Fruit fly (Drosophila melanogaster) whole organism, embryonic: ENCODE results near the gene mld.
A peak's percentile ranks its signal among the peaks of the same experiment; 100 is the strongest.

Source experiments
- Atf3 ChIP-seq: fragments of 200-800 bp; sonication (Bioruptor generic); optimal IDR thresholded peaks from 3 replicates; lab custom pipeline; 2016; ENCODE audit warnings: missing biosample characterization, missing genetic modification characterization
- Atf6 ChIP-seq: fragments of 200-800 bp; sonication (Bioruptor generic); IDR thresholded peaks from 2 replicates; pipeline ENCODE4 v1.3.6; 2022; ENCODE audit warnings: missing biosample characterization, missing genetic modification characterization
- Bdp1 ChIP-seq: fragments of 200-800 bp; sonication (Bioruptor generic); optimal IDR thresholded peaks from 3 replicates; lab custom pipeline; 2016; ENCODE audit warnings: missing biosample characterization, missing genetic modification characterization
- Bteb2 ChIP-seq: fragments of 200-800 bp; sonication (Bioruptor generic); optimal IDR thresholded peaks from 2 replicates; lab custom pipeline; 2016; ENCODE audit warnings: missing biosample characterization, missing genetic modification characterization
- CG10267 ChIP-seq: fragments of 200-800 bp; sonication (Bioruptor generic); optimal IDR thresholded peaks from 2 replicates; lab custom pipeline; 2018; ENCODE audit warnings: missing biosample characterization, mild to moderate bottlenecking, missing genetic modification characterization, moderate library complexity
- CG10321 ChIP-seq: fragments of 200-800 bp; sonication (Bioruptor generic); IDR thresholded peaks from 2 replicates; pipeline ENCODE4 v1.3.6; 2022; ENCODE audit warnings: missing biosample characterization, missing genetic modification characterization
- CG11723 ChIP-seq: fragments of 200-800 bp; sonication (Bioruptor generic); optimal IDR thresholded peaks from 2 replicates; lab custom pipeline; 2017; ENCODE audit warnings: missing biosample characterization, mild to moderate bottlenecking, missing genetic modification characterization
- CG12155 ChIP-seq: fragments of 200-800 bp; sonication (Bioruptor generic); optimal IDR thresholded peaks from 3 replicates; lab custom pipeline; 2016; ENCODE audit warnings: missing biosample characterization, missing genetic modification characterization
- CG1233 ChIP-seq: fragments of 200-800 bp; sonication (Bioruptor generic); optimal IDR thresholded peaks from 4 replicates; lab custom pipeline; 2018; ENCODE audit warnings: missing biosample characterization, mild to moderate bottlenecking, missing genetic modification characterization
- CG12942 ChIP-seq: fragments of 200-800 bp; sonication (Bioruptor generic); optimal IDR thresholded peaks from 3 replicates; lab custom pipeline; 2016; ENCODE audit warnings: missing biosample characterization, missing genetic modification characterization
- CG1603 ChIP-seq: fragments of 200-800 bp; sonication (Bioruptor generic); optimal IDR thresholded peaks from 2 replicates; lab custom pipeline; 2019; ENCODE audit warnings: missing biosample characterization, mild to moderate bottlenecking, missing genetic modification characterization, moderate library complexity
- CG1832 ChIP-seq: fragments of 200-800 bp; sonication (Bioruptor generic); optimal IDR thresholded peaks from 2 replicates; lab custom pipeline; 2017; ENCODE audit warnings: missing biosample characterization, mild to moderate bottlenecking, missing genetic modification characterization, inconsistent platforms
- CG2678 ChIP-seq: fragments of 200-800 bp; sonication (Bioruptor generic); optimal IDR thresholded peaks from 3 replicates; lab custom pipeline; 2019; ENCODE audit warnings: missing biosample characterization, mild to moderate bottlenecking, missing genetic modification characterization, moderate library complexity
- CG3407 ChIP-seq: fragments of 200-800 bp; sonication (Bioruptor generic); optimal IDR thresholded peaks from 2 replicates; lab custom pipeline; 2018; ENCODE audit warnings: missing biosample characterization, mild to moderate bottlenecking, missing genetic modification characterization
- CG3995 ChIP-seq: fragments of 200-800 bp; sonication (Bioruptor generic); optimal IDR thresholded peaks from 3 replicates; lab custom pipeline; 2016; ENCODE audit warnings: missing biosample characterization, missing genetic modification characterization
- CG6175 ChIP-seq: fragments of 200-800 bp; sonication (Bioruptor generic); IDR thresholded peaks from 3 replicates; pipeline ENCODE4 v1.3.6; 2022; ENCODE audit warnings: missing biosample characterization, missing genetic modification characterization
- CG6272 ChIP-seq: fragments of 200-800 bp; sonication (Bioruptor generic); IDR thresholded peaks from 2 replicates; pipeline ENCODE4 v1.3.6; 2022; ENCODE audit warnings: missing biosample characterization, missing genetic modification characterization
- CG6654 ChIP-seq: fragments of 200-800 bp; sonication (Bioruptor generic); optimal IDR thresholded peaks from 2 replicates; lab custom pipeline; 2017; ENCODE audit warnings: missing biosample characterization, mild to moderate bottlenecking, missing genetic modification characterization
- CG7745 ChIP-seq: fragments of 200-800 bp; sonication (Bioruptor generic); optimal IDR thresholded peaks from 2 replicates; lab custom pipeline; 2018; ENCODE audit warnings: missing biosample characterization, mild to moderate bottlenecking, missing genetic modification characterization, moderate library complexity
- CG7963 ChIP-seq: fragments of 200-800 bp; sonication (Bioruptor generic); IDR thresholded peaks from 3 replicates; pipeline ENCODE4 v1.3.6; 2022; ENCODE audit warnings: missing biosample characterization, missing genetic modification characterization; ENCODE audit not compliant: partially characterized antibody
- CG8924 ChIP-seq: fragments of 200-800 bp; optimal IDR thresholded peaks from 3 replicates; lab custom pipeline; 2019; ENCODE audit warnings: missing biosample characterization, mild to moderate bottlenecking, missing genetic modification characterization, moderate library complexity
- Dip2 ChIP-seq: fragments of 200-800 bp; sonication (Bioruptor generic); IDR thresholded peaks from 2 replicates; pipeline ENCODE4 v1.3.6; 2022; ENCODE audit warnings: missing biosample characterization, missing genetic modification characterization
- Fer3 ChIP-seq: fragments of 200-800 bp; sonication (Bioruptor generic); optimal IDR thresholded peaks from 2 replicates; lab custom pipeline; 2018; ENCODE audit warnings: missing biosample characterization, mild to moderate bottlenecking, missing genetic modification characterization, moderate library complexity
- GATAe ChIP-seq: fragments of 200-800 bp; sonication (Bioruptor generic); conservative IDR thresholded peaks from 2 replicates; pipeline ENCODE4 v1.3.6; 2022; ENCODE audit warnings: missing biosample characterization, missing genetic modification characterization
- Hand ChIP-seq: fragments of 200-800 bp; sonication (Bioruptor generic); optimal IDR thresholded peaks from 2 replicates; lab custom pipeline; 2017; ENCODE audit warnings: mild to moderate bottlenecking, missing biosample characterization, missing genetic modification reagents, missing genetic modification characterization
- Hey ChIP-seq: fragments of 200-800 bp; sonication (Bioruptor generic); optimal IDR thresholded peaks from 3 replicates; lab custom pipeline; 2018; ENCODE audit warnings: missing biosample characterization, mild to moderate bottlenecking, missing genetic modification characterization
- HmgZ ChIP-seq: fragments of 200-800 bp; sonication (Bioruptor generic); optimal IDR thresholded peaks from 2 replicates; lab custom pipeline; 2018; ENCODE audit warnings: missing biosample characterization, mild to moderate bottlenecking, missing genetic modification characterization
- Myb ChIP-seq: fragments of 200-800 bp; sonication (Bioruptor generic); optimal IDR thresholded peaks from 2 replicates; lab custom pipeline; 2016; ENCODE audit warnings: missing biosample characterization, missing genetic modification characterization
- Pdp1 ChIP-seq, 2 experiments: fragments of 200-800 bp; sonication (Bioruptor generic); optimal IDR thresholded peaks; 3 replicates each; lab custom pipeline; 2016; ENCODE audit warnings: missing biosample characterization in 2 of 2, missing genetic modification characterization in 2 of 2, mild to moderate bottlenecking in 1 of 2, moderate library complexity in 1 of 2
- Scr ChIP-seq: fragments of 200-800 bp; sonication (Bioruptor generic); IDR thresholded peaks from 2 replicates; pipeline ENCODE4 v1.3.6; 2022; ENCODE audit warnings: missing biosample characterization, missing genetic modification characterization; ENCODE audit not compliant: partially characterized antibody
- chif ChIP-seq, 2 experiments: fragments of 200-800 bp; sonication (Bioruptor generic); optimal IDR thresholded peaks; 3 replicates each; lab custom pipeline; 2016; ENCODE audit warnings: missing biosample characterization in 2 of 2, missing genetic modification characterization in 2 of 2
- chinmo ChIP-seq: fragments of 200-800 bp; sonication (Bioruptor generic); IDR thresholded peaks from 4 replicates; pipeline ENCODE4 v1.3.6; 2022; ENCODE audit warnings: missing biosample characterization, missing genetic modification characterization; ENCODE audit not compliant: partially characterized antibody
- dimm ChIP-seq: fragments of 200-800 bp; sonication (Bioruptor generic); IDR thresholded peaks from 2 replicates; pipeline ENCODE4 v1.3.6; 2022; ENCODE audit warnings: missing biosample characterization, missing genetic modification characterization
- dm ChIP-seq: fragments of 200-800 bp; sonication (Bioruptor generic); optimal IDR thresholded peaks from 3 replicates; lab custom pipeline; 2016; ENCODE audit warnings: missing biosample characterization, missing genetic modification characterization
- esg ChIP-seq: fragments of 200-800 bp; sonication (Bioruptor generic); conservative IDR thresholded peaks from 2 replicates; pipeline ENCODE4 v1.3.6; 2022; ENCODE audit warnings: missing biosample characterization, missing genetic modification characterization
- fd96Cb ChIP-seq: fragments of 200-800 bp; sonication (Bioruptor generic); optimal IDR thresholded peaks from 2 replicates; lab custom pipeline; 2018; ENCODE audit warnings: missing biosample characterization, mild to moderate bottlenecking, missing genetic modification characterization, moderate library complexity
- grn ChIP-seq: fragments of 200-800 bp; sonication (Bioruptor generic); optimal IDR thresholded peaks from 3 replicates; lab custom pipeline; 2017; ENCODE audit warnings: missing biosample characterization, missing genetic modification characterization
- jumu ChIP-seq: fragments of 200-800 bp; sonication (Bioruptor generic); optimal IDR thresholded peaks from 3 replicates; lab custom pipeline; 2016; ENCODE audit warnings: missing biosample characterization, missing genetic modification characterization
- klu ChIP-seq: fragments of 200-800 bp; sonication (Bioruptor generic); IDR thresholded peaks from 2 replicates; pipeline ENCODE4 v1.3.6; 2022; ENCODE audit warnings: missing biosample characterization, missing genetic modification characterization
- lab ChIP-seq: fragments of 200-800 bp; sonication (Bioruptor generic); optimal IDR thresholded peaks from 3 replicates; lab custom pipeline; 2017; ENCODE audit warnings: missing biosample characterization, missing genetic modification characterization, mild to moderate bottlenecking, moderate library complexity, missing genetic modification reagents
- luna ChIP-seq: fragments of 200-800 bp; sonication (Bioruptor generic); optimal IDR thresholded peaks from 2 replicates; lab custom pipeline; 2016; ENCODE audit warnings: missing biosample characterization, missing genetic modification characterization
- org-1 ChIP-seq: fragments of 200-800 bp; sonication (Bioruptor generic); optimal IDR thresholded peaks from 2 replicates; lab custom pipeline; 2017; ENCODE audit warnings: missing biosample characterization, missing genetic modification characterization
- rib ChIP-seq: fragments of 200-800 bp; sonication (Bioruptor generic); IDR thresholded peaks from 2 replicates; pipeline ENCODE4 v1.3.6; 2022; ENCODE audit warnings: missing biosample characterization, missing genetic modification characterization
- sens ChIP-seq: fragments of 200-800 bp; sonication (Bioruptor generic); peaks from one replicate; lab custom pipeline; 2016; ENCODE audit warnings: missing biosample characterization, missing genetic modification characterization
- ssp ChIP-seq: fragments of 200-800 bp; sonication (Bioruptor generic); IDR thresholded peaks from 2 replicates; pipeline ENCODE4 v1.3.6; 2022; ENCODE audit warnings: missing biosample characterization, missing genetic modification characterization
- tup ChIP-seq: fragments of 200-800 bp; sonication (Bioruptor generic); optimal IDR thresholded peaks from 2 replicates; lab custom pipeline; 2016; ENCODE audit warnings: missing biosample characterization, mild to moderate bottlenecking, missing genetic modification characterization, moderate library complexity
- twi ChIP-seq: fragments of 200-800 bp; optimal IDR thresholded peaks from 2 replicates; lab custom pipeline; 2019; ENCODE audit warnings: missing biosample characterization, mild to moderate bottlenecking, missing genetic modification characterization, moderate library complexity
- vvl ChIP-seq: fragments of 200-800 bp; sonication (Bioruptor generic); IDR thresholded peaks from 2 replicates; pipeline ENCODE4 v1.3.6; 2022; ENCODE audit warnings: missing biosample characterization, missing genetic modification characterization
- wdn ChIP-seq: fragments of 200-800 bp; sonication (Bioruptor generic); IDR thresholded peaks from 2 replicates; pipeline ENCODE4 v1.3.6; 2022; ENCODE audit warnings: missing biosample characterization, missing genetic modification characterization
- zen ChIP-seq: fragments of 200-800 bp; sonication (Bioruptor generic); optimal IDR thresholded peaks from 3 replicates; lab custom pipeline; 2018; ENCODE audit warnings: missing biosample characterization, mild to moderate bottlenecking, missing genetic modification characterization, moderate library complexity

The mld gene

dm6 chr3R:24543033-24543675 lies 42.3 kb upstream of the mld start (continued):
- peak; percentile 76 for TF ChIP-seq fd96Cb
- TF ChIP-seq CG6272 (GFP tag; lab: Robert Waterston, UW) = peak; percentile 88
- peak; percentile 88 for TF ChIP-seq luna
- no peak for TF ChIP-seq CG7963 (GFP tag; lab: Robert Waterston, UW)
- TF ChIP-seq Scr (GFP tag; lab: Robert Waterston, UW) = no peak
- TF ChIP-seq wdn (GFP tag; lab: Robert Waterston, UW) = peak; percentile 92
- TF ChIP-seq Atf3 = peak; percentile 77
- TF ChIP-seq CG8924 (tag; lab: Kevin White, UChicago) = peak; percentile 93
- peak; percentile 85 for TF ChIP-seq dimm (GFP tag; lab: Robert Waterston, UW)
- TF ChIP-seq rib (GFP tag; lab: Robert Waterston, UW) = peak; percentile 96
- TF ChIP-seq ssp (GFP tag; lab: Robert Waterston, UW) = peak; percentile 82
- 0 out of 4 replicates have a peak, but pooled peaks have one; percentile 45 for TF ChIP-seq chinmo
- TF ChIP-seq org-1 = peak; percentile 68
- peak; percentile 79 for TF ChIP-seq CG10321
- TF ChIP-seq Myb (GFP tag; lab: Kevin White, UChicago) = peak; percentile 51
- TF ChIP-seq grn (GFP tag; lab: Kevin White, UChicago) = peak; percentile 57
- no peak for TF ChIP-seq Dip2 (GFP tag; lab: Robert Waterston, UW)
- peak; percentile 88 to 89 for TF ChIP-seq Pdp1 (GFP tag; optimal IDR thresholded peaks at IDR 0.05; lab: Kevin White, UChicago)
- TF ChIP-seq CG3407 (GFP tag; lab: Kevin White, UChicago) = peak; percentile 69
- no peak for TF ChIP-seq CG1832
- no peak for TF ChIP-seq CG7745 (tag; lab: Kevin White, UChicago)
- TF ChIP-seq CG1603 = no peak
- peak; percentile 96 for TF ChIP-seq GATAe (GFP tag; lab: Robert Waterston, UW)
- peak; percentile 82 for TF ChIP-seq twi (tag; lab: Kevin White, UChicago)
- TF ChIP-seq HmgZ (tag; lab: Kevin White, UChicago) = peak; percentile 97
- peak; percentile 94 for TF ChIP-seq lab (GFP tag; lab: Kevin White, UChicago)
- TF ChIP-seq CG10267 = peak; percentile 72
- TF ChIP-seq CG6175 (GFP tag; lab: Robert Waterston, UW) = peak; percentile 93
- TF ChIP-seq vvl (GFP tag; lab: Robert Waterston, UW) = peak; percentile 98
- peak; percentile 89 for TF ChIP-seq CG12942 (GFP tag; lab: Kevin White, UChicago)
- peak; percentile 88 for TF ChIP-seq klu (GFP tag; lab: Robert Waterston, UW)
- TF ChIP-seq CG3995 (GFP tag; lab: Kevin White, UChicago) = peak; percentile 43
- TF ChIP-seq Fer3 (tag; lab: Kevin White, UChicago) = peak; percentile 91
- TF ChIP-seq zen (tag; lab: Kevin White, UChicago) = peak; percentile 88
- peak; percentile 82 to 88 for TF ChIP-seq chif (GFP tag; optimal IDR thresholded peaks at IDR 0.05; lab: Kevin White, UChicago)
- TF ChIP-seq Hey (tag; lab: Kevin White, UChicago) = peak; percentile 84
- peak; percentile 32 for TF ChIP-seq CG6654 (GFP tag; lab: Kevin White, UChicago)
- TF ChIP-seq tup (GFP tag; lab: Kevin White, UChicago) = peak; percentile 85
- peak; percentile 92 for TF ChIP-seq CG12155 (GFP tag; lab: Kevin White, UChicago)
- peak; percentile 62 for TF ChIP-seq jumu
- peak; percentile 48 for TF ChIP-seq dm (GFP tag; lab: Kevin White, UChicago)
- peak; percentile 93 for TF ChIP-seq esg (GFP tag; lab: Robert Waterston, UW)
- TF ChIP-seq Hand (GFP tag; lab: Kevin White, UChicago) = peak; percentile 92
- peak; percentile 83 for TF ChIP-seq CG11723 (GFP tag; lab: Kevin White, UChicago)
- TF ChIP-seq sens (GFP tag; lab: Kevin White, UChicago) = peak; percentile 98
- TF ChIP-seq CG1233 (GFP tag; lab: Kevin White, UChicago) = peak; percentile 89
- peak; percentile 93 for TF ChIP-seq Bteb2 (GFP tag; lab: Kevin White, UChicago)
- peak; percentile 98 for TF ChIP-seq Atf6 (GFP tag; lab: Robert Waterston, UW)
- TF ChIP-seq Bdp1 (GFP tag; lab: Kevin White, UChicago) = peak; percentile 78
- TF ChIP-seq CG2678 (tag; lab: Kevin White, UChicago) = peak; percentile 94
